Worm (Caenorhabditis elegans) whole organism, L4 larva: ENCODE data around the gene F58D2.5.

Experiments used
- F10B5.3 ChIP-seq: sonication (generic microtip); optimal IDR thresholded peaks from 2 replicates; lab custom pipeline; 2016; ENCODE audit warnings: mild to moderate bottlenecking, missing genetic modification characterization, missing compliant biosample characterization
- F37D6.2 ChIP-seq: sonication (generic microtip); optimal IDR thresholded peaks from 2 replicates; lab custom pipeline; 2016; ENCODE audit warnings: mild to moderate bottlenecking, missing genetic modification characterization, missing compliant biosample characterization
- Y48G9A.11 ChIP-seq: fragments of 200-800 bp; sonication (Bioruptor generic); IDR thresholded peaks from 2 replicates; pipeline ENCODE4 v1.3.6; 2022; ENCODE audit warnings: missing genetic modification reagents, missing genetic modification characterization, missing compliant biosample characterization
- ZK337.2 ChIP-seq: fragments of 200-800 bp; sonication (Bioruptor generic); IDR thresholded peaks from 2 replicates; pipeline ENCODE4 v1.3.6; 2022; ENCODE audit warnings: missing genetic modification reagents, missing genetic modification characterization, missing compliant biosample characterization
- aha-1 ChIP-seq: fragments of 150-350 bp; peaks from one replicate; lab custom pipeline; 2014; ENCODE audit warnings: missing biosample characterization, missing genetic modification characterization
- arid-1 ChIP-seq: fragments of 200-800 bp; sonication (Bioruptor generic); conservative IDR thresholded peaks from 2 replicates; pipeline ENCODE4 v1.3.6; 2022; ENCODE audit warnings: missing genetic modification reagents, missing genetic modification characterization, missing compliant biosample characterization
- ceh-28 ChIP-seq: fragments of 150-350 bp; optimal IDR thresholded peaks from 2 replicates; lab custom pipeline; 2014; ENCODE audit warnings: missing biosample characterization, missing genetic modification reagents, missing genetic modification characterization
- ceh-32 ChIP-seq: sonication (generic microtip); optimal IDR thresholded peaks from 2 replicates; lab custom pipeline; 2016; ENCODE audit warnings: mild to moderate bottlenecking, missing genetic modification characterization, missing compliant biosample characterization; ENCODE audit not compliant: poor library complexity
- ceh-44 ChIP-seq: fragments of 200-800 bp; sonication (Bioruptor generic); IDR thresholded peaks from 2 replicates; pipeline ENCODE4 v1.3.6; 2022; ENCODE audit warnings: missing genetic modification reagents, missing genetic modification characterization, missing compliant biosample characterization
- ctbp-1 ChIP-seq: fragments of 200-800 bp; sonication (Bioruptor generic); IDR thresholded peaks from 2 replicates; pipeline ENCODE4 v1.3.6; 2022; ENCODE audit warnings: missing genetic modification reagents, missing genetic modification characterization, missing compliant biosample characterization
- daf-19 ChIP-seq: fragments of 200-800 bp; sonication (Bioruptor generic); conservative IDR thresholded peaks from 2 replicates; pipeline ENCODE4 v1.3.6; 2022; ENCODE audit warnings: missing genetic modification characterization, missing compliant biosample characterization
- fkh-10 ChIP-seq: fragments of 150-350 bp; optimal IDR thresholded peaks from 2 replicates; lab custom pipeline; 2014; ENCODE audit warnings: missing biosample characterization, missing genetic modification reagents, missing genetic modification characterization
- hmg-1.1 ChIP-seq: fragments of 200-800 bp; sonication (Bioruptor generic); IDR thresholded peaks from 2 replicates; pipeline ENCODE4 v1.3.6; 2022; ENCODE audit warnings: missing genetic modification reagents, missing genetic modification characterization, missing compliant biosample characterization
- lin-38 ChIP-seq: fragments of 200-800 bp; sonication (Bioruptor generic); IDR thresholded peaks from 2 replicates; pipeline ENCODE4 v1.3.6; 2022; ENCODE audit warnings: missing genetic modification reagents, missing genetic modification characterization, missing compliant biosample characterization
- madf-5 ChIP-seq, 2 experiments: fragments of 200-800 bp; sonication (Bioruptor generic); IDR thresholded peaks; 2 replicates each; pipeline ENCODE4 v1.3.6; 2022; ENCODE audit warnings: missing compliant biosample characterization in 2 of 2, missing genetic modification characterization in 2 of 2
- mdt-29 ChIP-seq: fragments of 200-800 bp; sonication (Bioruptor generic); IDR thresholded peaks from 2 replicates; pipeline ENCODE4 v1.3.6; 2022; ENCODE audit warnings: missing genetic modification reagents, missing genetic modification characterization, missing compliant biosample characterization
- mep-1 ChIP-seq: fragments of 150-350 bp; sonication (generic microtip); optimal IDR thresholded peaks from 3 replicates; lab custom pipeline; 2014; ENCODE audit warnings: missing biosample characterization, missing genetic modification characterization
- mxl-2 ChIP-seq: fragments of 200-800 bp; sonication (Bioruptor generic); conservative IDR thresholded peaks from 2 replicates; pipeline ENCODE4 v1.3.6; 2022; ENCODE audit warnings: missing genetic modification reagents, missing genetic modification characterization, missing compliant biosample characterization
- nhr-10 ChIP-seq: fragments of 150-350 bp; optimal IDR thresholded peaks from 2 replicates; lab custom pipeline; 2014; ENCODE audit warnings: missing biosample characterization, missing genetic modification characterization
- nhr-102 ChIP-seq: sonication (generic microtip); optimal IDR thresholded peaks from 2 replicates; lab custom pipeline; 2016; ENCODE audit warnings: mild to moderate bottlenecking, missing genetic modification characterization, moderate library complexity, missing compliant biosample characterization
- nhr-11 ChIP-seq: fragments of 150-350 bp; optimal IDR thresholded peaks from 2 replicates; lab custom pipeline; 2014; ENCODE audit warnings: missing biosample characterization, missing genetic modification characterization
- nhr-25 ChIP-seq: sonication (generic microtip); optimal IDR thresholded peaks from 2 replicates; lab custom pipeline; 2017; ENCODE audit warnings: missing genetic modification characterization, mild to moderate bottlenecking, missing compliant biosample characterization, antibody characterized with exemption, moderate library complexity, borderline replicate concordance; ENCODE audit not compliant: insufficient read depth
- nhr-28 ChIP-seq: fragments of 150-350 bp; optimal IDR thresholded peaks from 2 replicates; lab custom pipeline; 2014; ENCODE audit warnings: missing biosample characterization, missing genetic modification characterization
- pha-4 ChIP-seq, 2 experiments: fragments of 150-350 bp in 1 of 2; fragments of 200-800 bp in 1 of 2; sonication (Bioruptor generic) in 1 of 2; IDR thresholded peaks in 1 of 2; optimal IDR thresholded peaks in 1 of 2; 2 replicates each; pipeline versions ENCODE4 v1.3.6 to Lab custom; 2014 to 2022; ENCODE audit warnings: missing genetic modification characterization in 2 of 2, missing genetic modification reagents in 2 of 2, missing biosample characterization in 1 of 2, missing compliant biosample characterization in 1 of 2
- pqm-1 ChIP-seq: sonication (generic microtip); optimal IDR thresholded peaks from 2 replicates; lab custom pipeline; 2017; ENCODE audit warnings: missing biosample characterization, missing genetic modification characterization
- sdz-12 ChIP-seq: fragments of 200-800 bp; sonication (Bioruptor generic); optimal IDR thresholded peaks from 2 replicates; lab custom pipeline; 2018; ENCODE audit warnings: mild to moderate bottlenecking, missing genetic modification characterization, missing compliant biosample characterization
- set-16 ChIP-seq: fragments of 200-800 bp; sonication (Bioruptor generic); IDR thresholded peaks from 2 replicates; pipeline ENCODE4 v1.3.6; 2022; ENCODE audit warnings: missing genetic modification reagents, missing genetic modification characterization, missing compliant biosample characterization
- snpc-4 ChIP-seq: fragments of 150-350 bp; optimal IDR thresholded peaks from 2 replicates; lab custom pipeline; 2014; ENCODE audit warnings: missing biosample characterization, missing genetic modification characterization
- spr-3 ChIP-seq: fragments of 200-800 bp; sonication (Bioruptor generic); optimal IDR thresholded peaks from 2 replicates; lab custom pipeline; 2018; ENCODE audit warnings: mild to moderate bottlenecking, missing genetic modification characterization, missing compliant biosample characterization
- tag-97 ChIP-seq: fragments of 200-800 bp; sonication (Bioruptor generic); IDR thresholded peaks from 2 replicates; pipeline ENCODE4 v1.3.6; 2022; ENCODE audit warnings: missing genetic modification characterization, missing compliant biosample characterization
- unc-62 ChIP-seq, 3 experiments: fragments of 150-350 bp in 1 of 3; sonication (generic microtip); optimal IDR thresholded peaks in 2 of 3; peaks in 1 of 3; 1 replicate in 1 of 3; 2 replicates in 2 of 3; lab custom pipeline; 2014 to 2017; ENCODE audit warnings: missing biosample characterization in 3 of 3, missing genetic modification characterization in 3 of 3, missing genetic modification reagents in 3 of 3, missing genotype in 1 of 3
- zfp-3 ChIP-seq: fragments of 200-800 bp; sonication (Bioruptor generic); conservative IDR thresholded peaks from 2 replicates; pipeline ENCODE4 v1.3.6; 2022; ENCODE audit warnings: missing genetic modification reagents, missing genetic modification characterization, missing compliant biosample characterization
- zip-11 ChIP-seq: fragments of 200-800 bp; sonication (Bioruptor generic); IDR thresholded peaks from 2 replicates; pipeline ENCODE4 v1.3.6; 2022; ENCODE audit warnings: missing genetic modification characterization, missing compliant biosample characterization
- ztf-11 ChIP-seq: fragments of 150-350 bp; optimal IDR thresholded peaks from 2 replicates; lab custom pipeline; 2014; ENCODE audit warnings: missing biosample characterization, missing genetic modification characterization
- ztf-7 ChIP-seq: fragments of 150-350 bp; optimal IDR thresholded peaks from 2 replicates; lab custom pipeline; 2014; ENCODE audit warnings: missing biosample characterization, missing genetic modification characterization

The F58D2.5 gene

ce11 chrIV:13193239-13193638 is at the start of gene F58D2.5:
TSS of gene F58D2.5 (minus strand) at chrIV:13193339.
- no peak for TF ChIP-seq set-16
- no peak for TF ChIP-seq spr-3 (GFP tag; lab: Kevin White, UChicago)
- TF ChIP-seq nhr-11 (tag; lab: Kevin White, UChicago), result no peak
- no peak for TF ChIP-seq arid-1 (GFP tag; lab: Robert Waterston, UW)
- TF ChIP-seq ceh-44 (GFP tag; lab: Robert Waterston, UW), result no peak
- no peak for TF ChIP-seq fkh-10 (GFP tag; lab: Kevin White, UChicago)
- TF ChIP-seq ceh-32 (tag; lab: Kevin White, UChicago), result no peak
- TF ChIP-seq nhr-10 (tag; lab: Kevin White, UChicago), result no peak
- TF ChIP-seq mdt-29 (GFP tag; lab: Robert Waterston, UW), result no peak
- TF ChIP-seq zfp-3 (GFP tag; lab: Robert Waterston, UW), result no peak
- TF ChIP-seq sdz-12, result no peak
- TF ChIP-seq tag-97 (GFP tag; lab: Robert Waterston, UW), result no peak
- TF ChIP-seq madf-5 (GFP tag; IDR thresholded peaks at IDR 0.05; lab: Robert Waterston, UW), result no peak
- no peak for TF ChIP-seq nhr-102
- TF ChIP-seq nhr-25, result no peak
- no peak for TF ChIP-seq nhr-28 (tag; lab: Kevin White, UChicago)
- TF ChIP-seq ztf-7, result no peak
- TF ChIP-seq mep-1 (tag; lab: Kevin White, UChicago), result no peak
- TF ChIP-seq, all 104 proteins: peak for 0

ce11 chrIV:13241340-13241739 is 48.2 kb upstream of the F58D2.5 start:
- TF ChIP-seq unc-62 (GFP tag; optimal IDR thresholded peaks at IDR 0.05 in 1 of 2; lab: Kevin White, UChicago) (peak in 1 of 2 experiments; percentile 63), unc-62 (tag; optimal IDR thresholded peaks at IDR 0.05; lab: Kevin White, UChicago) (no peak), aha-1 (peak; percentile 72), nhr-25 (no peak), hmg-1.1 (GFP tag; lab: Robert Waterston, UW) (no peak), mxl-2 (no peak), zip-11 (GFP tag; lab: Robert Waterston, UW) (no peak), lin-38 (GFP tag; lab: Robert Waterston, UW) (0 out of 2 replicates have a peak, but pooled peaks have one; percentile 5)

ce11 chrIV:13240842-13241143 is 47.7 kb upstream of the F58D2.5 start, which contains the start of gene lin-54:
TSS of gene lin-54 (plus strand) at chrIV:13241044.
- no peak for TF ChIP-seq pha-4 (GFP tag; IDR thresholded peaks at IDR 0.05; lab: Robert Waterston, UW)
- no peak for TF ChIP-seq pha-4 (tag; optimal IDR thresholded peaks at IDR 0.05; lab: Kevin White, UChicago)
- TF ChIP-seq daf-19 (GFP tag; lab: Robert Waterston, UW), result no peak
- TF ChIP-seq ztf-11 (tag; lab: Kevin White, UChicago), result no peak
- TF ChIP-seq ctbp-1 (GFP tag; lab: Robert Waterston, UW), result no peak
- TF ChIP-seq F37D6.2 (tag; lab: Kevin White, UChicago), result no peak
- no peak for TF ChIP-seq ceh-32 (tag; lab: Kevin White, UChicago)
- TF ChIP-seq F10B5.3 (tag; lab: Kevin White, UChicago), result no peak
- TF ChIP-seq ceh-28 (tag; lab: Kevin White, UChicago), result no peak
- TF ChIP-seq pqm-1 (tag; lab: Kevin White, UChicago), result no peak
- TF ChIP-seq ceh-44 (GFP tag; lab: Robert Waterston, UW), result no peak
- TF ChIP-seq snpc-4 (tag; lab: Kevin White, UChicago), result no peak
- TF ChIP-seq nhr-11 (tag; lab: Kevin White, UChicago), result no peak
- no peak for TF ChIP-seq nhr-10 (tag; lab: Kevin White, UChicago)
- no peak for TF ChIP-seq ZK337.2 (GFP tag; lab: Robert Waterston, UW)
- no peak for TF ChIP-seq Y48G9A.11
